Worm (Caenorhabditis elegans): ENCODE measurements around the gene sfxn-5.

DNA sequence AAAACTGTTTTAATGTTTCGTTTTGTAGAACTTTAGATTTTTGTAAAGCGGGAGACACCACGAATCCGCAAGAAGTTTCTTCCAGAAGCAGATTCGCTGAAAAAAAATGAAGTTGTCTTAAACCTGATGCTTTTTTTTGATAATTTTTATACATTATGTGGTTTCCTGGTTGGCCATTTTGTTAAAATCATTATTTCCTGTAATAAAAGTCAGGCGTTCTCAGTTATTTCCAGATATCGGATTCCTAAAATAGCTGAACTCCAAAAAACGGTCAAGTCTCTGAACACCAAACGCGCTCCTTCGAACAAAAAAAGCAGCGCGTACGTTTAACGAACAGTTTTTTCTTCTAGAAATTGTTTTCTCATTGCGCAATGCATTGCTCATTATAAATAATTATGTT, 32.5 kb upstream of the sfxn-5 start:
- TF ChIP-seq ceh-6 (GFP tag; optimal IDR thresholded peaks at IDR 0.05) (no peak), pqm-1 (tag; optimal IDR thresholded peaks at IDR 0.05) (peak; percentile 68), ama-1 (optimal IDR thresholded peaks at IDR 0.05) (no peak), dmd-4 (tag; optimal IDR thresholded peaks at IDR 0.05; ENCODE audit: borderline replicate concordance) (no peak), nhr-11 (tag; optimal IDR thresholded peaks at IDR 0.05) (no peak), lim-6 (tag; optimal IDR thresholded peaks at IDR 0.05) (peak; percentile 79), zip-5 (tag; optimal IDR thresholded peaks at IDR 0.05) (peak; percentile 92), odd-2 (tag; optimal IDR thresholded peaks at IDR 0.05) (no peak), unc-3 (GFP tag; conservative IDR thresholded peaks at IDR 0.05) (no peak), unc-3 (tag; optimal IDR thresholded peaks at IDR 0.05) (peak; percentile 28), ahr-1 (tag; optimal IDR thresholded peaks at IDR 0.05) (peak; percentile 64), sdc-2 (tag; optimal IDR thresholded peaks at IDR 0.05) (no peak), ceh-48 (tag; optimal IDR thresholded peaks at IDR 0.05) (no peak), eyg-1 (tag; optimal IDR thresholded peaks at IDR 0.05) (no peak), C08G9.2 (tag; optimal IDR thresholded peaks at IDR 0.05) (peak; percentile 86)

All from whole organism, late embryonic.